Fruit fly (Drosophila melanogaster) whole organism, pupa: ENCODE measurements around the gene Osi23.

Experiments used
- CG10348 ChIP-seq: fragments of 200-800 bp; sonication (Bioruptor generic); IDR thresholded peaks from 2 replicates; pipeline ENCODE4 v1.3.6; 2022; ENCODE audit warnings: missing biosample characterization, missing genetic modification characterization
- CG12605 ChIP-seq: fragments of 200-800 bp; sonication (Bioruptor generic); IDR thresholded peaks from 2 replicates; pipeline ENCODE4 v1.3.6; 2022; ENCODE audit warnings: missing biosample characterization, missing genetic modification characterization
- CG13204 ChIP-seq: fragments of 200-800 bp; sonication (Bioruptor generic); optimal IDR thresholded peaks from 2 replicates; lab custom pipeline; 2018; ENCODE audit warnings: missing biosample characterization, mild to moderate bottlenecking, missing genetic modification characterization, moderate library complexity
- CG14655 ChIP-seq: fragments of 200-800 bp; sonication (Bioruptor generic); optimal IDR thresholded peaks from 3 replicates; lab custom pipeline; 2017; ENCODE audit warnings: mild to moderate bottlenecking, missing biosample characterization, missing genetic modification reagents, missing genetic modification characterization
- CG15710 ChIP-seq: fragments of 200-800 bp; sonication (Bioruptor generic); optimal IDR thresholded peaks from 2 replicates; lab custom pipeline; 2018; ENCODE audit warnings: missing biosample characterization, mild to moderate bottlenecking, missing genetic modification characterization, moderate library complexity
- CG17806 ChIP-seq: fragments of 200-800 bp; sonication (Bioruptor generic); optimal IDR thresholded peaks from 2 replicates; lab custom pipeline; 2018; ENCODE audit warnings: missing biosample characterization, mild to moderate bottlenecking, missing genetic modification characterization, moderate library complexity
- CG32121 ChIP-seq: fragments of 200-800 bp; sonication (Bioruptor generic); IDR thresholded peaks from 2 replicates; pipeline ENCODE4 v1.3.6; 2022; ENCODE audit warnings: missing biosample characterization, missing genetic modification characterization
- CG34367 ChIP-seq: fragments of 200-800 bp; sonication (Bioruptor generic); optimal IDR thresholded peaks from 2 replicates; lab custom pipeline; 2018; ENCODE audit warnings: missing biosample characterization, mild to moderate bottlenecking, missing genetic modification characterization
- CG4496 ChIP-seq: fragments of 200-800 bp; sonication (Bioruptor generic); IDR thresholded peaks from 3 replicates; pipeline ENCODE4 v1.3.6; 2022; ENCODE audit warnings: missing biosample characterization, missing genetic modification characterization
- CG8159 ChIP-seq: fragments of 200-800 bp; sonication (Bioruptor generic); optimal IDR thresholded peaks from 3 replicates; lab custom pipeline; 2018; ENCODE audit warnings: missing biosample characterization, mild to moderate bottlenecking, missing genetic modification characterization, moderate library complexity
- CG8301 ChIP-seq: fragments of 200-800 bp; sonication (Bioruptor generic); optimal IDR thresholded peaks from 2 replicates; lab custom pipeline; 2018; ENCODE audit warnings: missing biosample characterization, mild to moderate bottlenecking, missing genetic modification characterization
- CG9948 ChIP-seq: fragments of 200-800 bp; sonication (Bioruptor generic); optimal IDR thresholded peaks from 2 replicates; lab custom pipeline; 2018; ENCODE audit warnings: missing biosample characterization, mild to moderate bottlenecking, missing genetic modification characterization, moderate library complexity
- D1 ChIP-seq: fragments of 200-800 bp; sonication (Bioruptor generic); optimal IDR thresholded peaks from 2 replicates; lab custom pipeline; 2018; ENCODE audit warnings: missing biosample characterization, mild to moderate bottlenecking, missing genetic modification characterization, moderate library complexity
- EcR ChIP-seq: fragments of 200-800 bp; sonication (Bioruptor generic); optimal IDR thresholded peaks from 3 replicates; lab custom pipeline; 2019; ENCODE audit warnings: missing biosample characterization, missing genetic modification characterization, mild to moderate bottlenecking, moderate library complexity, missing genetic modification reagents
- Ets98B ChIP-seq: fragments of 200-800 bp; sonication (Bioruptor generic); IDR thresholded peaks from 2 replicates; pipeline ENCODE4 v1.3.6; 2022; ENCODE audit warnings: missing biosample characterization, missing genetic modification characterization
- Pif1A ChIP-seq: fragments of 200-800 bp; sonication (Bioruptor generic); optimal IDR thresholded peaks from 3 replicates; lab custom pipeline; 2016; ENCODE audit warnings: missing biosample characterization, missing genetic modification characterization
- Pif1B ChIP-seq: fragments of 200-800 bp; sonication (Bioruptor generic); optimal IDR thresholded peaks from 3 replicates; lab custom pipeline; 2016; ENCODE audit warnings: missing biosample characterization, missing genetic modification characterization
- Snoo ChIP-seq: fragments of 200-800 bp; sonication (Bioruptor generic); optimal IDR thresholded peaks from 3 replicates; lab custom pipeline; 2017; ENCODE audit warnings: missing biosample characterization, mild to moderate bottlenecking, missing genetic modification characterization, inconsistent platforms
- fd96Ca ChIP-seq: fragments of 200-800 bp; sonication (Bioruptor generic); IDR thresholded peaks from 3 replicates; pipeline ENCODE4 v1.3.6; 2022; ENCODE audit warnings: missing biosample characterization, missing genetic modification characterization
- gl ChIP-seq: fragments of 200-800 bp; sonication (Bioruptor generic); optimal IDR thresholded peaks from 2 replicates; lab custom pipeline; 2018; ENCODE audit warnings: missing biosample characterization, mild to moderate bottlenecking, missing genetic modification characterization
- rn ChIP-seq: fragments of 200-800 bp; sonication (Bioruptor generic); IDR thresholded peaks from 2 replicates; pipeline ENCODE4 v1.3.6; 2022; ENCODE audit warnings: missing biosample characterization, missing genetic modification characterization

Osi23 gene

dm6 chr3R:30431258-30432114 lies 13.4 kb downstream of the Osi23 start, which contains the start of gene CG15534:
Gene CG15534, plus strand, starts transcription at chr3R:30432064.
- no peak for TF ChIP-seq CG32121 (GFP tag; lab: Robert Waterston, UW)
- TF ChIP-seq CG8301 (tag; lab: Kevin White, UChicago): no peak
- TF ChIP-seq CG9948 (tag; lab: Kevin White, UChicago): no peak
- no peak for TF ChIP-seq Pif1B (GFP tag; lab: Kevin White, UChicago)
- TF ChIP-seq CG34367: no peak
- no peak for TF ChIP-seq Ets98B (GFP tag; lab: Robert Waterston, UW)
- TF ChIP-seq CG14655 (GFP tag; lab: Kevin White, UChicago): no peak
- no peak for TF ChIP-seq D1 (tag; lab: Kevin White, UChicago)
- TF ChIP-seq EcR (GFP tag; lab: Kevin White, UChicago): no peak
- no peak for TF ChIP-seq CG15710 (tag; lab: Kevin White, UChicago)
- no peak for TF ChIP-seq CG10348 (GFP tag; lab: Robert Waterston, UW)
- TF ChIP-seq CG17806 (tag; lab: Kevin White, UChicago): no peak
- TF ChIP-seq gl (tag; lab: Kevin White, UChicago): no peak
- TF ChIP-seq CG8159 (tag; lab: Kevin White, UChicago): no peak
- no peak for TF ChIP-seq Pif1A (GFP tag; lab: Kevin White, UChicago)
- no peak for TF ChIP-seq fd96Ca (GFP tag; lab: Robert Waterston, UW)
- TF ChIP-seq Snoo (tag; lab: Kevin White, UChicago): no peak
- TF ChIP-seq CG4496 (GFP tag; lab: Robert Waterston, UW): no peak
- no peak for TF ChIP-seq rn (GFP tag; lab: Robert Waterston, UW)
- TF ChIP-seq CG13204 (GFP tag; lab: Kevin White, UChicago): no peak

- no peak for TF ChIP-seq CG10348 (GFP tag; lab: Robert Waterston, UW)
- TF ChIP-seq CG15710 (tag; lab: Kevin White, UChicago): no peak
- TF ChIP-seq EcR (GFP tag; lab: Kevin White, UChicago): no peak
- no peak for TF ChIP-seq gl (tag; lab: Kevin White, UChicago)
- TF ChIP-seq D1 (tag; lab: Kevin White, UChicago): no peak
- TF ChIP-seq fd96Ca (GFP tag; lab: Robert Waterston, UW): no peak
- TF ChIP-seq CG9948 (tag; lab: Kevin White, UChicago): no peak
- no peak for TF ChIP-seq CG12605
These were observed 16.4 kb downstream of the Osi23 start, which contains the start of gene CG15533 for dm6 chr3R:30428459-30428858. Gene CG15533, plus strand, starts transcription at chr3R:30428820.

- TF ChIP-seq CG15710 (tag; lab: Kevin White, UChicago): no peak
- TF ChIP-seq CG12605: no peak
- no peak for TF ChIP-seq CG10348 (GFP tag; lab: Robert Waterston, UW)
- TF ChIP-seq D1 (tag; lab: Kevin White, UChicago): no peak
- TF ChIP-seq CG4496 (GFP tag; lab: Robert Waterston, UW): peak; percentile 64; the same call in 2 of the 3 replicates
- no peak for TF ChIP-seq CG13204 (GFP tag; lab: Kevin White, UChicago)
- no peak for TF ChIP-seq CG32121 (GFP tag; lab: Robert Waterston, UW)
- TF ChIP-seq Pif1A (GFP tag; lab: Kevin White, UChicago): no peak
- TF ChIP-seq gl (tag; lab: Kevin White, UChicago): peak; percentile 42
These were observed 17.0 kb downstream of the Osi23 start, which contains the start of gene CG2218 for dm6 chr3R:30427805-30428359. Gene CG2218, minus strand, starts transcription at chr3R:30428276.

dm6 chr3R:30426626-30427025 lies 18.2 kb downstream of the Osi23 start:
- TF ChIP-seq CG34367: no peak
- TF ChIP-seq CG12605: no peak
- no peak for TF ChIP-seq CG13204 (GFP tag; lab: Kevin White, UChicago)
- no peak for TF ChIP-seq EcR (GFP tag; lab: Kevin White, UChicago)
- no peak for TF ChIP-seq Snoo (tag; lab: Kevin White, UChicago)
- TF ChIP-seq D1 (tag; lab: Kevin White, UChicago): no peak
- TF ChIP-seq fd96Ca (GFP tag; lab: Robert Waterston, UW): no peak
- TF ChIP-seq CG8301 (tag; lab: Kevin White, UChicago): no peak
- TF ChIP-seq CG17806 (tag; lab: Kevin White, UChicago): no peak
- TF ChIP-seq rn (GFP tag; lab: Robert Waterston, UW): no peak
- no peak for TF ChIP-seq gl (tag; lab: Kevin White, UChicago)

dm6 chr3R:30425622-30426021 lies 19.2 kb downstream of the Osi23 start:
- no peak for TF ChIP-seq CG10348 (GFP tag; lab: Robert Waterston, UW)
- no peak for TF ChIP-seq D1 (tag; lab: Kevin White, UChicago)
- TF ChIP-seq Pif1A (GFP tag; lab: Kevin White, UChicago): no peak
- TF ChIP-seq CG14655 (GFP tag; lab: Kevin White, UChicago): no peak
- TF ChIP-seq CG34367: no peak
- no peak for TF ChIP-seq Snoo (tag; lab: Kevin White, UChicago)
- no peak for TF ChIP-seq CG12605
- no peak for TF ChIP-seq Pif1B (GFP tag; lab: Kevin White, UChicago)
- TF ChIP-seq CG32121 (GFP tag; lab: Robert Waterston, UW): no peak
- no peak for TF ChIP-seq CG17806 (tag; lab: Kevin White, UChicago)
- no peak for TF ChIP-seq CG9948 (tag; lab: Kevin White, UChicago)
- no peak for TF ChIP-seq EcR (GFP tag; lab: Kevin White, UChicago)
- TF ChIP-seq, all 21 proteins: peak for 0
